Worm (Caenorhabditis elegans) whole organism, L3 larva: Measurements from ENCODE around the gene F42H10.3.

Source experiments
- R02D3.7 ChIP-seq: fragments of 150-350 bp; optimal IDR thresholded peaks from 2 replicates; lab custom pipeline; 2014; ENCODE audit warnings: missing biosample characterization, missing genetic modification characterization
- ZK546.5 ChIP-seq: sonication (generic microtip); optimal IDR thresholded peaks from 2 replicates; lab custom pipeline; 2017; ENCODE audit warnings: missing biosample characterization, missing genetic modification characterization
- aly-2 ChIP-seq: fragments of 150-350 bp; optimal IDR thresholded peaks from 2 replicates; lab custom pipeline; 2014; ENCODE audit warnings: missing biosample characterization, missing genetic modification characterization
- ceh-16 ChIP-seq: sonication (generic microtip); optimal IDR thresholded peaks from 2 replicates; lab custom pipeline; 2017; ENCODE audit warnings: missing biosample characterization, missing genetic modification characterization
- ceh-28 ChIP-seq: fragments of 150-350 bp; optimal IDR thresholded peaks from 2 replicates; lab custom pipeline; 2014; ENCODE audit warnings: missing biosample characterization, missing genetic modification reagents, missing genetic modification characterization
- ceh-82 ChIP-seq: fragments of 150-350 bp; optimal IDR thresholded peaks from 2 replicates; lab custom pipeline; 2014; ENCODE audit warnings: missing biosample characterization, missing genetic modification characterization
- ceh-9 ChIP-seq: sonication (generic microtip); optimal IDR thresholded peaks from 2 replicates; lab custom pipeline; 2018; ENCODE audit warnings: missing biosample characterization, missing genetic modification characterization
- daf-12 ChIP-seq: fragments of 150-350 bp; optimal IDR thresholded peaks from 2 replicates; lab custom pipeline; 2014; ENCODE audit warnings: missing biosample characterization, missing genetic modification reagents, missing genetic modification characterization
- elt-1 ChIP-seq: fragments of 150-350 bp; optimal IDR thresholded peaks from 2 replicates; lab custom pipeline; 2014; ENCODE audit warnings: missing biosample characterization, missing genetic modification characterization
- elt-2 ChIP-seq: sonication (generic microtip); optimal IDR thresholded peaks from 2 replicates; lab custom pipeline; 2016; ENCODE audit warnings: missing genetic modification reagents, mild to moderate bottlenecking, missing genetic modification characterization, missing compliant biosample characterization
- elt-3 ChIP-seq, 3 experiments: fragments of 150-350 bp in 1 of 3; sonication (generic microtip) in 2 of 3; optimal IDR thresholded peaks; 2 replicates in 2 of 3; 4 replicates in 1 of 3; lab custom pipeline; 2014 to 2017; ENCODE audit warnings: missing biosample characterization in 3 of 3, missing genetic modification characterization in 3 of 3
- eor-1 ChIP-seq, 2 experiments: fragments of 150-350 bp; optimal IDR thresholded peaks; 2 replicates each; lab custom pipeline; 2014 to 2018; ENCODE audit warnings: missing biosample characterization in 2 of 2, missing genetic modification characterization in 2 of 2
- fkh-10 ChIP-seq: sonication (generic microtip); optimal IDR thresholded peaks from 2 replicates; lab custom pipeline; 2017; ENCODE audit warnings: missing biosample characterization, missing genetic modification reagents, missing genetic modification characterization
- hmg-11 ChIP-seq: sonication (generic microtip); optimal IDR thresholded peaks from 2 replicates; lab custom pipeline; 2016; ENCODE audit warnings: missing genetic modification characterization, missing compliant biosample characterization
- jun-1 ChIP-seq: fragments of 150-350 bp; optimal IDR thresholded peaks from 2 replicates; lab custom pipeline; 2014; ENCODE audit warnings: missing biosample characterization, missing genetic modification reagents, missing genetic modification characterization
- lin-15B ChIP-seq: fragments of 150-350 bp; optimal IDR thresholded peaks from 2 replicates; lab custom pipeline; 2014; ENCODE audit warnings: missing biosample characterization, missing genetic modification characterization
- lin-39 ChIP-seq: fragments of 150-350 bp; optimal IDR thresholded peaks from 2 replicates; lab custom pipeline; 2018; ENCODE audit warnings: missing biosample characterization, missing genetic modification reagents, missing genetic modification characterization
- nfya-1 ChIP-seq: sonication (generic microtip); optimal IDR thresholded peaks from 2 replicates; lab custom pipeline; 2017; ENCODE audit warnings: missing genetic modification characterization, mild to moderate bottlenecking, missing compliant biosample characterization, antibody characterized with exemption, moderate library complexity; ENCODE audit not compliant: insufficient read depth
- nhr-23 ChIP-seq: fragments of 150-350 bp; optimal IDR thresholded peaks from 2 replicates; lab custom pipeline; 2014; ENCODE audit warnings: missing biosample characterization, missing genetic modification reagents, missing genetic modification characterization
- nhr-237 ChIP-seq: fragments of 150-350 bp; optimal IDR thresholded peaks from 2 replicates; lab custom pipeline; 2014; ENCODE audit warnings: missing biosample characterization, missing genetic modification characterization
- nhr-25 ChIP-seq: sonication (generic microtip); optimal IDR thresholded peaks from 2 replicates; lab custom pipeline; 2017; ENCODE audit warnings: missing biosample characterization, missing genetic modification characterization
- nhr-28 ChIP-seq: fragments of 150-350 bp; optimal IDR thresholded peaks from 2 replicates; lab custom pipeline; 2014; ENCODE audit warnings: missing biosample characterization, missing genetic modification characterization
- nhr-43 ChIP-seq: sonication (generic microtip); optimal IDR thresholded peaks from 2 replicates; lab custom pipeline; 2016; ENCODE audit warnings: mild to moderate bottlenecking, missing genetic modification characterization, missing compliant biosample characterization; ENCODE audit not compliant: poor library complexity, severe bottlenecking
- nhr-77 ChIP-seq: fragments of 150-350 bp; optimal IDR thresholded peaks from 2 replicates; lab custom pipeline; 2014; ENCODE audit warnings: missing biosample characterization, missing genetic modification characterization
- pha-4 ChIP-seq: fragments of 150-350 bp; optimal IDR thresholded peaks from 2 replicates; lab custom pipeline; 2014; ENCODE audit warnings: missing biosample characterization, missing genetic modification reagents, missing genetic modification characterization
- sea-2 ChIP-seq: fragments of 150-350 bp; sonication (generic microtip); optimal IDR thresholded peaks from 4 replicates; lab custom pipeline; 2014; ENCODE audit warnings: missing biosample characterization, missing genetic modification reagents, missing genetic modification characterization
- snpc-4 ChIP-seq: fragments of 150-350 bp; optimal IDR thresholded peaks from 2 replicates; lab custom pipeline; 2014; ENCODE audit warnings: missing biosample characterization, missing genetic modification characterization
- tbx-2 ChIP-seq: sonication (generic microtip); optimal IDR thresholded peaks from 2 replicates; lab custom pipeline; 2016; ENCODE audit warnings: mild to moderate bottlenecking, missing genetic modification characterization, missing compliant biosample characterization
- unc-39 ChIP-seq: sonication (generic microtip); optimal IDR thresholded peaks from 4 replicates; lab custom pipeline; 2017; ENCODE audit warnings: missing biosample characterization, missing genetic modification characterization
- unc-62 ChIP-seq: fragments of 150-350 bp; sonication (generic microtip); optimal IDR thresholded peaks from 4 replicates; lab custom pipeline; 2014; ENCODE audit warnings: missing biosample characterization, missing genetic modification reagents, missing genetic modification characterization
- ztf-4 ChIP-seq: fragments of 150-350 bp; optimal IDR thresholded peaks from 2 replicates; lab custom pipeline; 2014; ENCODE audit warnings: missing biosample characterization, missing genetic modification characterization

F42H10.3 gene

DNA sequence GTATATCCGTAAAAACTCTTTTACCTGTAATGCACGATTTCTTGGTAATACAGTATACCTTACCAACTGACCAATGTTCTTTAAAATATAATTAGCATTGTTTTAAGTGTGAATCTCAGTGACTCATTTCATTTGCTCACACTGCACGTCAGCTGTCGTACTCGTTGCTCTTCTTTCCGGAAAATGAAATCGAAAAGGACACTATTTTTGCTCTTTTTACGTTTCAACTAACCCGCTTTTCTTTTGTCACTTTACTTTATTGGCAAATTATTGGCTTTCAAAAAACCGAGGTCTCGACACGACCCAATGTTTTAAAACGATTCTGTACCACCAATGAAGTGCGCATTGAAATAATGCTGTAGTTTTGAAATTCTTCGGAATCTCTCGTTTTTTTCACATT is 3.6 kb upstream of the F42H10.3 start, which contains the start of gene F42H10.6:
Gene F42H10.6, minus strand, starts transcription at position 101 of the 400 bp plus-strand sequence.
- no peak for TF ChIP-seq nfya-1
- no peak for TF ChIP-seq lin-39
- no peak for TF ChIP-seq jun-1 (tag; lab: Kevin White, UChicago)
- TF ChIP-seq lin-15B (tag; lab: Kevin White, UChicago): no peak

DNA sequence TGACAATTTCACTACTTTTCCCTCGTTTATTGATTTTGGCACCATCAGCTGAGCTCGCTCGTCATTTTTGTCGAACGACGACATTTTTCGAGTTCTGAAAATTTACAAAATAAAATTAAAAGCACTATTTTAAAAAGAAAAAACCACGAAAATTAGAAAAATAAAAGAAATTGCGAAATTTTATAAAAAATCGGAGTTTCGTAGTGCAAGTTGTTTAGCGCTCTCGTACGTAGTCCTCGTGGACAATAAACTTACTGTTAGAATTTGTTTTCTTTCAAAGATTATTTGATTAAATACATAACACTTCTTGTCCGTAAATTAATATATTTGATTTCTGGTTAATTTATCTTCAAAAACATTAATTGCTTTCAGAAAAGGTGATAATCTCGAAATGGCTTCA is 6.3 kb downstream of the F42H10.3 start, which contains the start of the genes ess-2 and F42H10.2:
Gene ess-2, minus strand, starts transcription at position 99 of the 400 bp plus-strand sequence.
Gene F42H10.2, plus strand, starts transcription at position 367 of the 400 bp plus-strand sequence.
- TF ChIP-seq elt-2 (tag; lab: Kevin White, UChicago): no peak
- no peak for TF ChIP-seq ZK546.5 (tag; lab: Kevin White, UChicago)
- peak; percentile 67 for TF ChIP-seq nfya-1
- TF ChIP-seq R02D3.7 (tag; lab: Kevin White, UChicago): no peak
- peak; percentile 1 for TF ChIP-seq snpc-4 (tag; lab: Kevin White, UChicago)
- peak; percentile 87 for TF ChIP-seq lin-15B (tag; lab: Kevin White, UChicago)
- peak; percentile 76 for TF ChIP-seq pha-4 (tag; lab: Kevin White, UChicago)
- peak; percentile 23 for TF ChIP-seq hmg-11 (tag; lab: Kevin White, UChicago)
- peak; percentile 15 for TF ChIP-seq nhr-25 (tag; lab: Kevin White, UChicago)
- peak; percentile 50 for TF ChIP-seq nhr-23 (tag; lab: Kevin White, UChicago)
- TF ChIP-seq, all 47 proteins: peak for 7

DNA sequence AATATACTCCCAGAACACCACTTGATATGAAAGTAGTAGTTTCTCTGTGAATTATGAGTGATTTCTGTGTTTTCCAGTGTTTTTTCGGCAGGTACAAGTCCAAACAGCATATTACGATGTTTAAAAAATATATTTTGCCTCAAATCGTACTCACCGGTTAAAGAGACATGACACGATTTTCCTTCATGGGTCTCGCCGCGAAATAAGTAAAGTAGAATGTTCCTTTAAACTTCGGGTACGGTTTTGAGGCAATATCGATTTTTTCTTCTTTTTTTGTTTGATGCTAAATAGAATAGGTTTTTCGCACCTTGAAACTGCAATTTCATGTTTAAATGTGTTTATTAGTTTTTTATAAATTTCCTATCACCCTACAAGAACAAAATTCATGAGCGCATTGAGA is 8.0 kb downstream of the F42H10.3 start:
- TF ChIP-seq unc-62 (GFP tag; lab: Kevin White, UChicago) (no peak), pha-4 (tag; lab: Kevin White, UChicago) (no peak), lin-15B (tag; lab: Kevin White, UChicago) (no peak), hmg-11 (tag; lab: Kevin White, UChicago) (no peak), ZK546.5 (tag; lab: Kevin White, UChicago) (no peak), sea-2 (GFP tag; lab: Kevin White, UChicago) (no peak), fkh-10 (GFP tag; lab: Kevin White, UChicago) (no peak), aly-2 (no peak), ztf-4 (tag; lab: Kevin White, UChicago) (no peak), ceh-16 (tag; lab: Kevin White, UChicago) (no peak), nhr-77 (tag; lab: Kevin White, UChicago) (no peak)

DNA sequence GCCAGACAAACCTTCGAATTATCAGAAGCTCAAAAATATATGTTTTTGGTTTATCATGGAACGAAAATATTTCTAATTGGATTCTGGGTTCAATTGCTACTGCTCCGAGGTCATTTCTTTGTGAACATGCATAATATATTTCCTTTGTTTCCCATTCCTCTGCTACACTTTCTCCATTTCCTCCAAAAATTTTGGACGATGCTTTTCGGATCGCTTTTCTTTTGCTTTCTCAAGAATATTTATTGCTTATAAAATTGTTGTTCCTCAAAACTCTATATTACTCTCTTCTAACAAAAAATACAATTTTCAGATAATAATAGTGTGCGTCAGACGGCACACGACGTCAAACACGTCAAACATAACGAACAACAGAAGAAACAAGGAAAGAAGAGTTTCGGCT is 10.8 kb downstream of the F42H10.3 start, which contains the start of gene pac-1:
Gene pac-1, plus strand, starts transcription at position 301 of the 400 bp plus-strand sequence.
- TF ChIP-seq tbx-2 (tag; lab: Kevin White, UChicago): no peak
- no peak for TF ChIP-seq eor-1 (tag; optimal IDR thresholded peaks at IDR 0.05; lab: Kevin White, UChicago)
- TF ChIP-seq nhr-237 (tag; lab: Kevin White, UChicago): no peak
- no peak for TF ChIP-seq lin-39
- TF ChIP-seq aly-2: no peak
- no peak for TF ChIP-seq ceh-82 (tag; lab: Kevin White, UChicago)
- TF ChIP-seq ceh-9: no peak
- TF ChIP-seq, all 47 proteins: peak for 0

DNA sequence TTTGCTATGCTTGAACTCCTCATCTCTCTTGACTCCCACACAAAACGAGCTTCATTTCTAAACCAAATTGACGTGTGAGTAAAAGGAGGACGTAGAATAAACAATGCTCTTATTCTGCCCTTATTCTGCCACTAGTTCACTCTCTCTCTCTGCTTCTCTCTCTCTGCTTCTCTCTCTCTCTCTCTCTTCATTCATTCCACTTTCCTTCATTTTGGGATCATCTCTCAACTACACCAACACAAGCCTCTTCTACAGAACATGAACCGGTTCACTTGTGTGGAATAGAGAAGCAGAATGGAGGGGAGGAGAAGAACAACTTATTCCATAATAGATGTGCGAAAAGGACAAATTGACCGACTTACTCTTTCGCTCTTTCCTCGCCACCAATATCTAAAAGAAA is 19.4 kb downstream of the F42H10.3 start:
- peak; percentile 76 for TF ChIP-seq nhr-23 (tag; lab: Kevin White, UChicago)
- TF ChIP-seq daf-12: no peak
- TF ChIP-seq nfya-1: peak; percentile 20
- no peak for TF ChIP-seq pha-4 (tag; lab: Kevin White, UChicago)
- TF ChIP-seq ceh-82 (tag; lab: Kevin White, UChicago): no peak
- peak; percentile 39 for TF ChIP-seq nhr-25 (tag; lab: Kevin White, UChicago)
- TF ChIP-seq nhr-43 (tag; lab: Kevin White, UChicago): peak; percentile 38
- TF ChIP-seq elt-1 (tag; lab: Kevin White, UChicago): no peak
- TF ChIP-seq ceh-28 (tag; lab: Kevin White, UChicago): no peak
- no peak for TF ChIP-seq unc-39 (tag; lab: Kevin White, UChicago)
- TF ChIP-seq elt-3 (tag; optimal IDR thresholded peaks at IDR 0.05; lab: Kevin White, UChicago): no peak
- no peak for TF ChIP-seq nhr-28 (tag; lab: Kevin White, UChicago)
- TF ChIP-seq, all 47 proteins: peak for 4
